Worm (Caenorhabditis elegans): ENCODE data around the gene F26H11.4.

Gene F26H11.4

ce11 chrII:14413035-14413525 is 4.7 kb downstream of the F26H11.4 start, which contains the start of gene exl-1:
Gene exl-1 (minus strand): TSS chrII:14413475.
- TF ChIP-seq ets-7 (tag; optimal IDR thresholded peaks at IDR 0.05), result no peak
- TF ChIP-seq tra-4 (tag; optimal IDR thresholded peaks at IDR 0.05), result no peak
- TF ChIP-seq ceh-36 (tag; optimal IDR thresholded peaks at IDR 0.05), result no peak
- no peak for TF ChIP-seq ceh-13 (GFP tag; optimal IDR thresholded peaks at IDR 0.05)
- TF ChIP-seq aly-1 (tag; optimal IDR thresholded peaks at IDR 0.05), result no peak
- no peak for TF ChIP-seq tbx-37 (GFP tag; conservative IDR thresholded peaks at IDR 0.05)
- TF ChIP-seq sea-1 (GFP tag; conservative IDR thresholded peaks at IDR 0.05), result no peak
- no peak for TF ChIP-seq flt-1 (GFP tag; IDR thresholded peaks at IDR 0.05)
- no peak for TF ChIP-seq hmg-4 (GFP tag; optimal IDR thresholded peaks at IDR 0.05)
- TF ChIP-seq pes-1 (GFP tag; IDR thresholded peaks at IDR 0.05), result no peak
- TF ChIP-seq F13C5.2 (tag; optimal IDR thresholded peaks at IDR 0.05), result no peak
- no peak for TF ChIP-seq tbx-11 (GFP tag; IDR thresholded peaks at IDR 0.05)
- no peak for TF ChIP-seq B0310.2 (tag; optimal IDR thresholded peaks at IDR 0.05)
- no peak for TF ChIP-seq scrt-1 (GFP tag; IDR thresholded peaks at IDR 0.05)
- no peak for TF ChIP-seq ama-1 (optimal IDR thresholded peaks at IDR 0.05)
- no peak for TF ChIP-seq hmbx-1 (tag; optimal IDR thresholded peaks at IDR 0.05)
- no peak for TF ChIP-seq hnd-1 (tag; optimal IDR thresholded peaks at IDR 0.05)

ce11 chrII:14413709-14414108 is 5.3 kb downstream of the F26H11.4 start:
- TF ChIP-seq hmbx-1 (tag; optimal IDR thresholded peaks at IDR 0.05) (no peak), aly-1 (tag; optimal IDR thresholded peaks at IDR 0.05) (no peak), B0310.2 (tag; optimal IDR thresholded peaks at IDR 0.05) (no peak), pes-1 (GFP tag; IDR thresholded peaks at IDR 0.05) (no peak), tbx-37 (GFP tag; conservative IDR thresholded peaks at IDR 0.05) (no peak), ceh-13 (GFP tag; optimal IDR thresholded peaks at IDR 0.05) (no peak), ets-7 (tag; optimal IDR thresholded peaks at IDR 0.05) (no peak), tbx-11 (GFP tag; IDR thresholded peaks at IDR 0.05) (no peak), ceh-36 (tag; optimal IDR thresholded peaks at IDR 0.05) (no peak), ama-1 (optimal IDR thresholded peaks at IDR 0.05) (no peak), hnd-1 (tag; optimal IDR thresholded peaks at IDR 0.05) (no peak), F13C5.2 (tag; optimal IDR thresholded peaks at IDR 0.05) (no peak), scrt-1 (GFP tag; IDR thresholded peaks at IDR 0.05) (no peak), tra-4 (tag; optimal IDR thresholded peaks at IDR 0.05) (no peak), hmg-4 (GFP tag; optimal IDR thresholded peaks at IDR 0.05) (no peak), flt-1 (GFP tag; IDR thresholded peaks at IDR 0.05) (no peak), sea-1 (GFP tag; conservative IDR thresholded peaks at IDR 0.05) (no peak)

ce11 chrII:14415427-14415826 is 7.0 kb downstream of the F26H11.4 start:
- TF ChIP-seq ama-1 (optimal IDR thresholded peaks at IDR 0.05), result no peak
- no peak for TF ChIP-seq pes-1 (GFP tag; IDR thresholded peaks at IDR 0.05)
- TF ChIP-seq hmg-4 (GFP tag; optimal IDR thresholded peaks at IDR 0.05), result no peak
- TF ChIP-seq flt-1 (GFP tag; IDR thresholded peaks at IDR 0.05), result no peak
- TF ChIP-seq ets-7 (tag; optimal IDR thresholded peaks at IDR 0.05), result no peak
- no peak for TF ChIP-seq F13C5.2 (tag; optimal IDR thresholded peaks at IDR 0.05)
- TF ChIP-seq sea-1 (GFP tag; conservative IDR thresholded peaks at IDR 0.05), result no peak
- no peak for TF ChIP-seq tbx-11 (GFP tag; IDR thresholded peaks at IDR 0.05)
- no peak for TF ChIP-seq ceh-36 (tag; optimal IDR thresholded peaks at IDR 0.05)
- TF ChIP-seq tra-4 (tag; optimal IDR thresholded peaks at IDR 0.05), result no peak
- TF ChIP-seq ceh-13 (GFP tag; optimal IDR thresholded peaks at IDR 0.05), result no peak
- TF ChIP-seq tbx-37 (GFP tag; conservative IDR thresholded peaks at IDR 0.05), result no peak
- no peak for TF ChIP-seq B0310.2 (tag; optimal IDR thresholded peaks at IDR 0.05)
- no peak for TF ChIP-seq aly-1 (tag; optimal IDR thresholded peaks at IDR 0.05)

- TF ChIP-seq scrt-1 (GFP tag; IDR thresholded peaks at IDR 0.05), result no peak
- no peak for TF ChIP-seq ets-7 (tag; optimal IDR thresholded peaks at IDR 0.05)
- no peak for TF ChIP-seq hmbx-1 (tag; optimal IDR thresholded peaks at IDR 0.05)
- no peak for TF ChIP-seq ceh-13 (GFP tag; optimal IDR thresholded peaks at IDR 0.05)
- TF ChIP-seq pes-1 (GFP tag; IDR thresholded peaks at IDR 0.05), result no peak
- no peak for TF ChIP-seq B0310.2 (tag; optimal IDR thresholded peaks at IDR 0.05)
- TF ChIP-seq aly-1 (tag; optimal IDR thresholded peaks at IDR 0.05), result no peak
- no peak for TF ChIP-seq hnd-1 (tag; optimal IDR thresholded peaks at IDR 0.05)
- TF ChIP-seq tra-4 (tag; optimal IDR thresholded peaks at IDR 0.05), result no peak
- no peak for TF ChIP-seq tbx-37 (GFP tag; conservative IDR thresholded peaks at IDR 0.05)
- TF ChIP-seq ceh-36 (tag; optimal IDR thresholded peaks at IDR 0.05), result no peak
- no peak for TF ChIP-seq flt-1 (GFP tag; IDR thresholded peaks at IDR 0.05)
These were observed 8.6 kb downstream of the F26H11.4 start for ce11 chrII:14416988-14417387.

- TF ChIP-seq tbx-37 (GFP tag; conservative IDR thresholded peaks at IDR 0.05) (no peak), tra-4 (tag; optimal IDR thresholded peaks at IDR 0.05) (no peak)
These were observed 16.4 kb downstream of the F26H11.4 start, which contains the start of gene plx-2 for ce11 chrII:14424791-14425190. Gene plx-2 (minus strand): TSS chrII:14424891.

- TF ChIP-seq tra-4 (tag; optimal IDR thresholded peaks at IDR 0.05), result no peak
- TF ChIP-seq hmg-4 (GFP tag; optimal IDR thresholded peaks at IDR 0.05), result no peak
- TF ChIP-seq flt-1 (GFP tag; IDR thresholded peaks at IDR 0.05), result no peak
- no peak for TF ChIP-seq hmbx-1 (tag; optimal IDR thresholded peaks at IDR 0.05)
- no peak for TF ChIP-seq ets-7 (tag; optimal IDR thresholded peaks at IDR 0.05)
- no peak for TF ChIP-seq sea-1 (GFP tag; conservative IDR thresholded peaks at IDR 0.05)
- no peak for TF ChIP-seq pes-1 (GFP tag; IDR thresholded peaks at IDR 0.05)
- no peak for TF ChIP-seq tbx-37 (GFP tag; conservative IDR thresholded peaks at IDR 0.05)
- TF ChIP-seq hnd-1 (tag; optimal IDR thresholded peaks at IDR 0.05), result no peak
- no peak for TF ChIP-seq scrt-1 (GFP tag; IDR thresholded peaks at IDR 0.05)
- no peak for TF ChIP-seq aly-1 (tag; optimal IDR thresholded peaks at IDR 0.05)
- TF ChIP-seq ceh-36 (tag; optimal IDR thresholded peaks at IDR 0.05), result no peak
- TF ChIP-seq ceh-13 (GFP tag; optimal IDR thresholded peaks at IDR 0.05), result no peak
- TF ChIP-seq tbx-11 (GFP tag; IDR thresholded peaks at IDR 0.05), result no peak
- TF ChIP-seq F13C5.2 (tag; optimal IDR thresholded peaks at IDR 0.05), result no peak
- no peak for TF ChIP-seq B0310.2 (tag; optimal IDR thresholded peaks at IDR 0.05)
- TF ChIP-seq ama-1 (optimal IDR thresholded peaks at IDR 0.05), result no peak
These were observed 19.3 kb downstream of the F26H11.4 start for ce11 chrII:14427714-14428113.

ce11 chrII:14428834-14429233 is 20.4 kb downstream of the F26H11.4 start:
- TF ChIP-seq tra-4 (tag; optimal IDR thresholded peaks at IDR 0.05) (no peak), pes-1 (GFP tag; IDR thresholded peaks at IDR 0.05) (no peak), sea-1 (GFP tag; conservative IDR thresholded peaks at IDR 0.05) (no peak), hmbx-1 (tag; optimal IDR thresholded peaks at IDR 0.05) (no peak), ceh-36 (tag; optimal IDR thresholded peaks at IDR 0.05) (no peak), tbx-37 (GFP tag; conservative IDR thresholded peaks at IDR 0.05) (no peak), ama-1 (optimal IDR thresholded peaks at IDR 0.05) (no peak), tbx-11 (GFP tag; IDR thresholded peaks at IDR 0.05) (no peak), hnd-1 (tag; optimal IDR thresholded peaks at IDR 0.05) (no peak), scrt-1 (GFP tag; IDR thresholded peaks at IDR 0.05) (no peak), ceh-13 (GFP tag; optimal IDR thresholded peaks at IDR 0.05) (no peak), hmg-4 (GFP tag; optimal IDR thresholded peaks at IDR 0.05) (no peak), F13C5.2 (tag; optimal IDR thresholded peaks at IDR 0.05) (no peak), aly-1 (tag; optimal IDR thresholded peaks at IDR 0.05) (no peak)

All from whole organism, early embryonic.